Worm (Caenorhabditis elegans): ENCODE measurements around the gene M176.16.
"Not testable (repeated sequence)": the region's sequence is repeated elsewhere in the genome, so short reads cannot be mapped to it uniquely, and the experiment has no call there.

DNA sequence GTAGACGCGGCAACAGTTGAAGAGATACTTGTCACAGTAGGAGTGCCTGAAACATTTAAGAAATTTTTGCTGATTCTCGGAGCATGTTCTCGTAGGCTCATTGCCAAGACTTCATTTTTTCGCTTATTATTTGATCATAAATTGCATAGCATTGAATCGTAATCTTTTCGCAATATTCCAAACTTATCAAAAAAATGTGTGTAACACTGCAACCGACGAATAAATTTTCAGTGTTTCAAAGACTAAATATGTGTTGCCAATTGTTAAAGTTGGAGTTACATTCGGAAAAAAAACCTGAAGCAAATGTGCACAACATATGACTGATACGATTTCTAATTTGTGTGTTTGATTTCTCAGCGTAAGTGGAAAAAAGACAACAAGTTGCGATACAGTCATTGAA lies 41.1 kb downstream of the M176.16 start, which contains the start of gene R09D1.14:
- TF ChIP-seq cog-1 (tag; optimal IDR thresholded peaks at IDR 0.05); ztf-23 (GFP tag; IDR thresholded peaks at IDR 0.05); ztf-29 (GFP tag; IDR thresholded peaks at IDR 0.05): not testable (repeated sequence)

Measured in whole organism, midembryonic.